Worm (Caenorhabditis elegans) whole organism, L3 larva: ENCODE results near the gene snu-23.

Source experiments
- R02D3.7 ChIP-seq: fragments of 150-350 bp; optimal IDR thresholded peaks from 2 replicates; lab custom pipeline; 2014; ENCODE audit warnings: missing biosample characterization, missing genetic modification characterization
- ama-1 ChIP-seq: fragments of 150-350 bp; optimal IDR thresholded peaks from 2 replicates; lab custom pipeline; 2018
- elt-1 ChIP-seq: fragments of 150-350 bp; optimal IDR thresholded peaks from 2 replicates; lab custom pipeline; 2014; ENCODE audit warnings: missing biosample characterization, missing genetic modification characterization
- elt-2 ChIP-seq: sonication (generic microtip); optimal IDR thresholded peaks from 2 replicates; lab custom pipeline; 2016; ENCODE audit warnings: missing genetic modification reagents, mild to moderate bottlenecking, missing genetic modification characterization, missing compliant biosample characterization
- lsy-12 ChIP-seq: sonication (generic microtip); optimal IDR thresholded peaks from 2 replicates; lab custom pipeline; 2016; ENCODE audit warnings: mild to moderate bottlenecking, missing genetic modification characterization, missing compliant biosample characterization
- mdl-1 ChIP-seq: fragments of 150-350 bp; optimal IDR thresholded peaks from 2 replicates; lab custom pipeline; 2014; ENCODE audit warnings: missing biosample characterization, missing genetic modification characterization
- nhr-76 ChIP-seq: fragments of 150-350 bp; sonication (generic microtip); optimal IDR thresholded peaks from 5 replicates; lab custom pipeline; 2014; ENCODE audit warnings: missing biosample characterization, missing genetic modification characterization
- unc-62 ChIP-seq: fragments of 150-350 bp; sonication (generic microtip); optimal IDR thresholded peaks from 4 replicates; lab custom pipeline; 2014; ENCODE audit warnings: missing biosample characterization, missing genetic modification reagents, missing genetic modification characterization
- ztf-11 ChIP-seq: fragments of 150-350 bp; optimal IDR thresholded peaks from 2 replicates; lab custom pipeline; 2014; ENCODE audit warnings: missing biosample characterization, missing genetic modification characterization

- TF ChIP-seq nhr-76 (tag; lab: Kevin White, UChicago) (no peak), ztf-11 (tag; lab: Kevin White, UChicago) (no peak), R02D3.7 (tag; lab: Kevin White, UChicago) (no peak), unc-62 (GFP tag; lab: Kevin White, UChicago) (no peak), elt-2 (no peak), lsy-12 (tag; lab: Kevin White, UChicago) (no peak), elt-1 (no peak), ama-1 (lab: Kevin White, UChicago) (no peak), mdl-1 (tag; lab: Kevin White, UChicago) (no peak)
These were observed 47.5 kb downstream of the snu-23 start for ce11 chrIII:7722411-7722810.
